Fruit fly (Drosophila melanogaster): Measurements from ENCODE around the gene csw.

DNA sequence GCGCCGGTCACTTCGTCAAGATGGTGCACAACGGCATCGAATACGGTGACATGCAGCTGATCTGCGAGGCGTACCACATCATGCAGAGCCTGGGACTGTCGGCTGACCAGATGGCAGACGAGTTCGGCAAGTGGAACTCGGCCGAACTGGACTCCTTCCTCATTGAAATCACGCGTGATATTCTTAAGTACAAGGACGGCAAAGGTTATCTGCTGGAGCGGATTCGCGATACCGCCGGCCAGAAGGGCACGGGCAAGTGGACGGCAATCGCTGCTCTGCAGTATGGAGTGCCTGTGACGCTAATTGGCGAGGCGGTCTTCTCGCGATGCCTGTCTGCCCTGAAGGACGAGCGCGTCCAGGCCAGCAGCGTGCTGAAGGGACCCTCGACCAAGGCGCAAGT lies 53.4 kb downstream of the csw start:
- no peak for TF ChIP-seq CG1620 (GFP tag; optimal IDR thresholded peaks at IDR 0.05)
- TF ChIP-seq kay (GFP tag; ENCODE audit: borderline replicate concordance), result no peak
- no peak for TF ChIP-seq bab1 (GFP tag; optimal IDR thresholded peaks at IDR 0.05)
- TF ChIP-seq CG12768 (GFP tag; optimal IDR thresholded peaks at IDR 0.05), result no peak
- no peak for TF ChIP-seq CG14711 (tag; optimal IDR thresholded peaks at IDR 0.05)
- TF ChIP-seq toe (GFP tag; optimal IDR thresholded peaks at IDR 0.05), result no peak
- TF ChIP-seq CG7045 (GFP tag; optimal IDR thresholded peaks at IDR 0.05), result no peak
- TF ChIP-seq Mnt (GFP tag; optimal IDR thresholded peaks at IDR 0.05), result no peak

All from whole organism, adult.